Worm (Caenorhabditis elegans): ENCODE measurements around the gene R02D3.8.

The R02D3.8 gene

DNA sequence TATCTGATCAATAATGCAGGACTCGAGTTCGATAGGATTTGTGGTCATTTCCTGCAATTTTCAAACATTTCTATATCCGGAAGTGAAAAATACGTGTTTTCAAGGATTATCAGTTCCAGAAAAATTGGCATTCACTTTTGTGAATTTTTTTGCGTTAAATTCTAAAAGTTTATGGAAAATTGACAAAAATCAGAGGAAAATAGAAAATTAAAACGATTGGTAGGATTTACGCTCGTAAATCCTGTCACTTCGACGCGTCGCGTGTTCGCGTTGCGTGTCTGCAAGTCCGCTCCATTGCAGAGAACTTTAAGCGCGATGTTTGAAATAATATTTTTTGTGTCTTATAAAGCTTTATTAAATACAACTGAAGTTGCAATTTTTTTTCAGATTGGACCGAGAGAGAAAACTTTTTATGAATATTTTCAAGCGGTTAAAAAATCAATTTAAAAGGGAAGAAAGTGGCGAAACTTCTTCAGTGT lies 1.6 kb downstream of the R02D3.8 start, which contains the start of gene rcat-1 (continued):
- TF ChIP-seq nhr-237 (tag; optimal IDR thresholded peaks at IDR 0.05): no peak
- no peak for TF ChIP-seq unc-39 (tag; optimal IDR thresholded peaks at IDR 0.05)
- peak; percentile 76 for TF ChIP-seq egl-5 (tag; optimal IDR thresholded peaks at IDR 0.05)
- TF ChIP-seq nhr-23 (tag; optimal IDR thresholded peaks at IDR 0.05): peak; percentile 82
- TF ChIP-seq mml-1 (tag; optimal IDR thresholded peaks at IDR 0.05): no peak
- TF ChIP-seq nhr-76 (tag; optimal IDR thresholded peaks at IDR 0.05): no peak
- no peak for TF ChIP-seq pha-4 (tag; optimal IDR thresholded peaks at IDR 0.05)
- no peak for TF ChIP-seq unc-62 (GFP tag; optimal IDR thresholded peaks at IDR 0.05)
- TF ChIP-seq ztf-4 (tag; optimal IDR thresholded peaks at IDR 0.05): no peak
- TF ChIP-seq lin-15B (tag; optimal IDR thresholded peaks at IDR 0.05): peak; percentile 98
- TF ChIP-seq daf-12 (tag; optimal IDR thresholded peaks at IDR 0.05): no peak
- no peak for TF ChIP-seq nhr-43 (tag; optimal IDR thresholded peaks at IDR 0.05; ENCODE audit: poor library complexity, severe bottlenecking)
- peak; percentile 77 for TF ChIP-seq nhr-25 (tag; optimal IDR thresholded peaks at IDR 0.05)
- no peak for TF ChIP-seq elt-1 (tag; optimal IDR thresholded peaks at IDR 0.05)
- peak; percentile 54 for TF ChIP-seq hmg-11 (tag; optimal IDR thresholded peaks at IDR 0.05)
- peak; percentile 48 for TF ChIP-seq ceh-82 (tag; optimal IDR thresholded peaks at IDR 0.05)

DNA sequence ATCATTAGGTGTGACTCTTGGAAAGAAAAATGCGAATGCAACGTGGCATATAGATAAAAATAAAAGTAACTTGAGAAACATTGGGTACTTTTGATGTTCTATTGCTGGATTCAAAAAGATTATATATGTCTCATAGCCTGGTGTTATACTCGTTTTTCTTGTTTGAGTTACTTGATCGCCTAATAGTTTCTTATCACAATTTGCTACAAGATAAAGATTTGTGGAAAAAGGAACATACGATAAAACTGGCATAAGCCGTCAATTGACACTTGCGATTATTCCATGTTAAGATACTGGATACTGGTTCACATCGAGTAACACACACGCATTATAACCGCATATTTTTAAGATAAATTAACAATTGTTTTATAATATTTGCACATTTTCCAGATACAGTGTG lies 4.5 kb downstream of the R02D3.8 start, which contains the start of gene grl-19:
Gene grl-19 (minus strand): TSS at position 101 of the 400 bp plus-strand sequence.
- no peak for TF ChIP-seq pha-4 (tag; optimal IDR thresholded peaks at IDR 0.05)
- no peak for TF ChIP-seq nhr-237 (tag; optimal IDR thresholded peaks at IDR 0.05)
- no peak for TF ChIP-seq mml-1 (tag; optimal IDR thresholded peaks at IDR 0.05)
- TF ChIP-seq ZK546.5 (tag; optimal IDR thresholded peaks at IDR 0.05): no peak
- no peak for TF ChIP-seq nhr-11 (tag; optimal IDR thresholded peaks at IDR 0.05)
- no peak for TF ChIP-seq fkh-10 (GFP tag; optimal IDR thresholded peaks at IDR 0.05)
- TF ChIP-seq mdl-1 (tag; optimal IDR thresholded peaks at IDR 0.05): no peak
- TF ChIP-seq lin-39 (tag; optimal IDR thresholded peaks at IDR 0.05): no peak
- no peak for TF ChIP-seq nhr-12 (tag; optimal IDR thresholded peaks at IDR 0.05)
- no peak for TF ChIP-seq egl-27 (tag; optimal IDR thresholded peaks at IDR 0.05)
- TF ChIP-seq eor-1 (tag; optimal IDR thresholded peaks at IDR 0.05): no peak
- no peak for TF ChIP-seq zag-1 (tag; optimal IDR thresholded peaks at IDR 0.05)
- no peak for TF ChIP-seq ztf-11 (tag; optimal IDR thresholded peaks at IDR 0.05)
- TF ChIP-seq fos-1 (tag; optimal IDR thresholded peaks at IDR 0.05): no peak
- no peak for TF ChIP-seq unc-62 (GFP tag; optimal IDR thresholded peaks at IDR 0.05)
- no peak for TF ChIP-seq ceh-16 (tag; optimal IDR thresholded peaks at IDR 0.05)
- TF ChIP-seq hmg-11 (tag; optimal IDR thresholded peaks at IDR 0.05): no peak
- no peak for TF ChIP-seq pqm-1 (tag; optimal IDR thresholded peaks at IDR 0.05)
- no peak for TF ChIP-seq aly-2 (tag; optimal IDR thresholded peaks at IDR 0.05)

DNA sequence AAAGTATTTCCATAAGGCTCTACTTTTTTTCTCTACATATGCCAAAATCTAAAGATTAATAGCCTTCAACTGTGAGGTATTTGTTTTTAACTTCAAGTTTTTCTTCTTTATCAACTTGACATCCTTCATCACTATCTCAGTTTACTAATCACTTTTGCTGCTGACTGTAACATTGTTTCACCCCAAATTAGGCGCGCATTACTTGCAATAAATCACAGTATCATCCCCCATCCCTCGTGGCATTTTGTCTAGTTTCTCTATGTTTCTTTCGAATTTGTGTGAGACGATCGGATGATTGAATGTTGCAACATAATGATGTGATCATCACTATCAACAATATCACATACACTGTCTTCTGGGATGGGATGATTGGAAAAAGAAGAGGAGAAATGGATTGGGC lies 9.5 kb downstream of the R02D3.8 start:
- TF ChIP-seq jun-1 (tag; optimal IDR thresholded peaks at IDR 0.05) (no peak), skn-1 (tag; optimal IDR thresholded peaks at IDR 0.05) (no peak), nhr-23 (tag; optimal IDR thresholded peaks at IDR 0.05) (peak; percentile 78), nhr-43 (tag; optimal IDR thresholded peaks at IDR 0.05; ENCODE audit: poor library complexity, severe bottlenecking) (peak; percentile 69), nhr-25 (tag; optimal IDR thresholded peaks at IDR 0.05) (peak; percentile 87), nhr-67 (tag; optimal IDR thresholded peaks at IDR 0.05) (no peak), mdl-1 (tag; optimal IDR thresholded peaks at IDR 0.05) (peak; percentile 88), elt-3 (tag; optimal IDR thresholded peaks at IDR 0.05) (peak in 2 of 3 experiments; percentile 61 to 65)

ce11 chrIV:244843-245242 lies 12.2 kb downstream of the R02D3.8 start, which contains the start of gene aass-1:
TSS of gene aass-1 (plus strand) at chrIV:245143.
- TF ChIP-seq elt-3 (tag; optimal IDR thresholded peaks at IDR 0.05): no peak
- peak; percentile 44 for TF ChIP-seq nhr-25 (tag; optimal IDR thresholded peaks at IDR 0.05)

DNA sequence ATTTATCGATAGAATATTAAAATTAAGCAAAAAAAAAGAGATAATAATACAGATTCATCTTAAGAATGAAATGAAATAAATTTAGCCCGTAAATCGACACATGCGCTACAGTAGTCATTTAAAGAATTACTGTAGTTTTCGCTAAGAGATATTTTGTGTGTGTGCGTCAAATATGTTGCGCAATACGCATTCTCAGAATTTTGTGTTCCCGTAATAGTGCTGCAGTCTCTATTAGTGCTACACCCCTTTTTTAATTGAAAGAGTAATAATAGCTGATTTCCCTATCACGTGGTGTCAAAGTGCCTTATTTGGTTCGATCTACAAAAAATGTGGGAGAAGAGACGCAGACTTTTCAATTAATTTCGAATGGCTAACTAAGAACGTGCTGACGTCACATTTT lies 12.7 kb downstream of the R02D3.8 start:
- TF ChIP-seq nhr-67 (tag; optimal IDR thresholded peaks at IDR 0.05) (no peak), pqm-1 (tag; optimal IDR thresholded peaks at IDR 0.05) (no peak), lin-15B (tag; optimal IDR thresholded peaks at IDR 0.05) (no peak), nhr-11 (tag; optimal IDR thresholded peaks at IDR 0.05) (no peak), lsy-12 (tag; optimal IDR thresholded peaks at IDR 0.05) (no peak), nhr-12 (tag; optimal IDR thresholded peaks at IDR 0.05) (no peak), nhr-76 (tag; optimal IDR thresholded peaks at IDR 0.05) (no peak), nhr-237 (tag; optimal IDR thresholded peaks at IDR 0.05) (no peak), nhr-23 (tag; optimal IDR thresholded peaks at IDR 0.05) (no peak), R02D3.7 (tag; optimal IDR thresholded peaks at IDR 0.05) (no peak), sea-2 (GFP tag; optimal IDR thresholded peaks at IDR 0.05) (no peak), lin-39 (tag; optimal IDR thresholded peaks at IDR 0.05) (no peak), mdl-1 (tag; optimal IDR thresholded peaks at IDR 0.05) (no peak)

Measured in whole organism, L3 larva.